Worm (Caenorhabditis elegans) whole organism, early embryonic: ENCODE measurements around the gene F10E7.6.

Experiments
- B0310.2 ChIP-seq: sonication (generic microtip); optimal IDR thresholded peaks from 2 replicates; lab custom pipeline; 2016; ENCODE audit warnings: mild to moderate bottlenecking, missing genetic modification characterization, missing compliant biosample characterization
- ama-1 ChIP-seq: fragments of 150-350 bp; optimal IDR thresholded peaks from 2 replicates; lab custom pipeline; 2014
- ceh-13 ChIP-seq: fragments of 200-800 bp; sonication (Bioruptor generic); optimal IDR thresholded peaks from 2 replicates; lab custom pipeline; 2018; ENCODE audit warnings: mild to moderate bottlenecking, missing genetic modification characterization, missing compliant biosample characterization
- ceh-36 ChIP-seq: sonication (generic microtip); optimal IDR thresholded peaks from 2 replicates; lab custom pipeline; 2016; ENCODE audit warnings: missing genetic modification characterization, inconsistent platforms, missing compliant biosample characterization
- ets-7 ChIP-seq: sonication (generic microtip); optimal IDR thresholded peaks from 2 replicates; lab custom pipeline; 2016; ENCODE audit warnings: missing genotype, missing genetic modification characterization, missing compliant biosample characterization
- flt-1 ChIP-seq: fragments of 200-800 bp; sonication (Bioruptor generic); IDR thresholded peaks from 2 replicates; pipeline ENCODE4 v1.3.6; 2022; ENCODE audit warnings: missing genetic modification characterization, missing compliant biosample characterization
- hmbx-1 ChIP-seq: sonication (generic microtip); optimal IDR thresholded peaks from 2 replicates; lab custom pipeline; 2016; ENCODE audit warnings: mild to moderate bottlenecking, missing genetic modification characterization, missing compliant biosample characterization
- hnd-1 ChIP-seq: sonication (generic microtip); optimal IDR thresholded peaks from 2 replicates; lab custom pipeline; 2016; ENCODE audit warnings: missing genetic modification characterization, missing compliant biosample characterization
- pes-1 ChIP-seq: fragments of 200-800 bp; sonication (Bioruptor generic); IDR thresholded peaks from 2 replicates; pipeline ENCODE4 v1.3.6; 2022; ENCODE audit warnings: missing genetic modification reagents, missing genetic modification characterization, missing compliant biosample characterization
- tbx-11 ChIP-seq: fragments of 200-800 bp; sonication (Bioruptor generic); IDR thresholded peaks from 2 replicates; pipeline ENCODE4 v1.3.6; 2022; ENCODE audit warnings: missing genetic modification characterization, missing compliant biosample characterization
- tbx-37 ChIP-seq: fragments of 200-800 bp; sonication (Bioruptor generic); conservative IDR thresholded peaks from 2 replicates; pipeline ENCODE4 v1.3.6; 2022; ENCODE audit warnings: missing genetic modification reagents, missing genetic modification characterization, missing compliant biosample characterization
- tra-4 ChIP-seq: sonication (generic microtip); optimal IDR thresholded peaks from 2 replicates; lab custom pipeline; 2017; ENCODE audit warnings: missing genetic modification characterization, missing compliant biosample characterization

- TF ChIP-seq ets-7 (tag; lab: Kevin White, UChicago) (no peak), ceh-13 (GFP tag; lab: Kevin White, UChicago) (no peak), ama-1 (lab: Kevin White, UChicago) (no peak), tbx-37 (no peak), hmbx-1 (no peak), tra-4 (no peak), ceh-36 (tag; lab: Kevin White, UChicago) (no peak), pes-1 (no peak), flt-1 (GFP tag; lab: Robert Waterston, UW) (no peak), hnd-1 (tag; lab: Kevin White, UChicago) (no peak), B0310.2 (no peak), tbx-11 (GFP tag; lab: Robert Waterston, UW) (no peak)
Measured at ce11 chrII:7095970-7096369, 16.9 kb upstream of the F10E7.6 start.
